Worm (Caenorhabditis elegans): ENCODE data around the gene T04F3.1.

T04F3.1 gene

DNA sequence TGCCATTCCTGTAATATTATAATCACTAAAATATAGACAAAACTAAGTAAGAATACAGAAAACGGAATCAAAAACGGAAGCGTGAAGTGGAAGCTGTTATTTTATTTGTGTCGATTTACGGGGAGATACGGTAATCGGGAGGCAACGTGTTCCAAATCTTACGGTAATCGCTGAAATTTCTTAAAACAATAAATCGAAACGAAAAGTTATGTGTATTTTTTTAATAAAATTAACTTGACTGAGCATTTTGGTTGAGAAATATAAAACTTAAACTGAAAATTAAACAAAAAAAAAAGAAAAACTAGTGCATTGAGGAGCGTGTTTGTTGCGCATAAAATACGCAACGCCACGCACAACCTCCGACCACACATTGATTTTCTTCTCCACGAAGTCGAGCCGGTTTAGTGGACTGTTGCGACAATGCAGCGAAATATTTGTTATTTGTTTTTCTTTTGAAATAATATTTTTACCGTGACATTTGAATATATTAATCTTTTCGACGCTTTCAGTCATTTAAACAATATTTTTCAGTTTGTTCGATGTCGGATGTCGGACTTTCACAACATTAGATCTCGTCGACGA, 24.6 kb downstream of the T04F3.1 start, which contains the start of the genes F55A11.1 and syx-5 (continued):
- TF ChIP-seq efl-1 (optimal IDR thresholded peaks at IDR 0.05): peak; percentile 76 to 86
- TF ChIP-seq efl-1 (GFP tag; optimal IDR thresholded peaks at IDR 0.05 in 1 of 2): peak; percentile 79 to 97
- peak; percentile 91 for TF ChIP-seq fkh-8 (tag; optimal IDR thresholded peaks at IDR 0.05)
- TF ChIP-seq dpl-1 (GFP tag; optimal IDR thresholded peaks at IDR 0.05): peak; percentile 70 to 80 (median 78)
- TF ChIP-seq sox-4 (tag; optimal IDR thresholded peaks at IDR 0.05): peak; percentile 95
- TF ChIP-seq ztf-11 (tag; optimal IDR thresholded peaks at IDR 0.05): peak; percentile 15 to 83
- no peak for TF ChIP-seq nhr-76 (tag; optimal IDR thresholded peaks at IDR 0.05)
- TF ChIP-seq lin-14 (GFP tag; optimal IDR thresholded peaks at IDR 0.05): peak; percentile 99
- peak; percentile 50 for TF ChIP-seq C16A3.4 (tag; optimal IDR thresholded peaks at IDR 0.05)
- TF ChIP-seq ama-1 (optimal IDR thresholded peaks at IDR 0.05): no peak
- peak; percentile 68 for TF ChIP-seq fos-1 (tag; optimal IDR thresholded peaks at IDR 0.05)
- TF ChIP-seq sptf-1 (tag; optimal IDR thresholded peaks at IDR 0.05): no peak
- peak; percentile 22 for TF ChIP-seq F16B12.6 (tag; optimal IDR thresholded peaks at IDR 0.05)
- TF ChIP-seq unc-30 (tag; optimal IDR thresholded peaks at IDR 0.05): peak; percentile 28
- TF ChIP-seq nhr-47 (tag; optimal IDR thresholded peaks at IDR 0.05): peak; percentile 98
- TF ChIP-seq lir-3 (tag; optimal IDR thresholded peaks at IDR 0.05; ENCODE audit: poor library complexity): peak; percentile 69
- TF ChIP-seq isw-1 (GFP tag; IDR thresholded peaks at IDR 0.05): peak; percentile 94
- TF ChIP-seq grh-1 (GFP tag; IDR thresholded peaks at IDR 0.05): peak; percentile 92
- TF ChIP-seq pax-3 (tag; optimal IDR thresholded peaks at IDR 0.05): peak; percentile 88
- TF ChIP-seq Y116A8C.19 (tag; optimal IDR thresholded peaks at IDR 0.05; ENCODE audit: borderline replicate concordance): no peak
- TF ChIP-seq mdl-1 (tag; optimal IDR thresholded peaks at IDR 0.05): peak in 1 of 2 experiments; percentile 72
- TF ChIP-seq ceh-88 (GFP tag; IDR thresholded peaks at IDR 0.05): peak; percentile 88
- TF ChIP-seq elt-2 (tag; optimal IDR thresholded peaks at IDR 0.05): peak; percentile 83
- TF ChIP-seq lin-13 (GFP tag; optimal IDR thresholded peaks at IDR 0.05): peak; percentile 75
- TF ChIP-seq ceh-63 (GFP tag; optimal IDR thresholded peaks at IDR 0.05): no peak
- TF ChIP-seq rnt-1 (tag; optimal IDR thresholded peaks at IDR 0.05): peak; percentile 58
- peak; percentile 82 for TF ChIP-seq fkh-4 (tag; optimal IDR thresholded peaks at IDR 0.05; ENCODE audit: borderline replicate concordance)
- TF ChIP-seq irx-1 (tag; optimal IDR thresholded peaks at IDR 0.05): peak; percentile 98
- no peak for TF ChIP-seq zag-1 (tag; optimal IDR thresholded peaks at IDR 0.05)
- peak; percentile 87 for TF ChIP-seq mab-9 (GFP tag; IDR thresholded peaks at IDR 0.05)
- no peak for TF ChIP-seq tlp-1 (tag; optimal IDR thresholded peaks at IDR 0.05)
- TF ChIP-seq aly-2 (tag; optimal IDR thresholded peaks at IDR 0.05): peak; percentile 86
- no peak for TF ChIP-seq nhr-84 (tag; optimal IDR thresholded peaks at IDR 0.05)
- TF ChIP-seq unc-62 (GFP tag; optimal IDR thresholded peaks at IDR 0.05): no peak
- no peak for TF ChIP-seq ces-1 (GFP tag; optimal IDR thresholded peaks at IDR 0.05)
- peak; percentile 37 for TF ChIP-seq blmp-1 (tag; optimal IDR thresholded peaks at IDR 0.05)
- TF ChIP-seq snu-23 (GFP tag; optimal IDR thresholded peaks at IDR 0.05): peak; percentile 97
- no peak for TF ChIP-seq egl-27 (tag; optimal IDR thresholded peaks at IDR 0.05)
- peak; percentile 98 for TF ChIP-seq nhr-85 (tag)
- TF ChIP-seq ets-5 (GFP tag; IDR thresholded peaks at IDR 0.05): no peak
- peak; percentile 97 for TF ChIP-seq nhr-71 (tag; optimal IDR thresholded peaks at IDR 0.05)
- TF ChIP-seq aha-1 (tag; optimal IDR thresholded peaks at IDR 0.05): no peak
- peak; percentile 81 for TF ChIP-seq snpc-4 (tag; optimal IDR thresholded peaks at IDR 0.05)
- peak; percentile 74 for TF ChIP-seq jun-1 (tag; optimal IDR thresholded peaks at IDR 0.05)
- no peak for TF ChIP-seq mef-2 (tag; optimal IDR thresholded peaks at IDR 0.05)
- TF ChIP-seq lsy-2 (tag; optimal IDR thresholded peaks at IDR 0.05): peak; percentile 100
- TF ChIP-seq skn-1 (tag; optimal IDR thresholded peaks at IDR 0.05): peak; percentile 34
- TF ChIP-seq nhr-28 (tag; optimal IDR thresholded peaks at IDR 0.05): peak; percentile 58
- TF ChIP-seq hpl-2 (GFP tag; optimal IDR thresholded peaks at IDR 0.05): peak; percentile 50
- peak; percentile 94 for TF ChIP-seq unc-86 (tag; optimal IDR thresholded peaks at IDR 0.05)
- peak; percentile 90 for TF ChIP-seq egl-13 (tag; optimal IDR thresholded peaks at IDR 0.05)
- TF ChIP-seq pqm-1 (tag; optimal IDR thresholded peaks at IDR 0.05): no peak
- TF ChIP-seq nhr-20 (tag; optimal IDR thresholded peaks at IDR 0.05): peak; percentile 96
- peak; percentile 52 for TF ChIP-seq lin-15B (tag; optimal IDR thresholded peaks at IDR 0.05)
